Fruit fly (Drosophila melanogaster): ENCODE measurements around the gene spn-D.

The spn-D gene

dm6 chr3R:27160858-27161257, 4.7 kb upstream of the spn-D start, which contains the start of gene CG5909:
TSS of gene CG5909 (plus strand) at chr3R:27161158.
- TF ChIP-seq svp (GFP tag) (peak; percentile 62), CG32006 (GFP tag; optimal IDR thresholded peaks at IDR 0.05) (no peak)

dm6 chr3R:27162824-27163223, 2.7 kb upstream of the spn-D start, which contains the start of gene ppk31:
TSS of gene ppk31 (plus strand) at chr3R:27163124.
- TF ChIP-seq vri (GFP tag; optimal IDR thresholded peaks at IDR 0.05) (no peak), Ets21C (GFP tag; optimal IDR thresholded peaks at IDR 0.05) (no peak)

- peak; percentile 89 for TF ChIP-seq Lpt (GFP tag; optimal IDR thresholded peaks at IDR 0.05)
- TF ChIP-seq vri (GFP tag; optimal IDR thresholded peaks at IDR 0.05), result no peak
- TF ChIP-seq Blimp-1 (GFP tag; optimal IDR thresholded peaks at IDR 0.05), result no peak
- TF ChIP-seq esn (GFP tag; optimal IDR thresholded peaks at IDR 0.05), result no peak
- peak; percentile 64 for TF ChIP-seq dsx (GFP tag; optimal IDR thresholded peaks at IDR 0.05; ENCODE audit: poor library complexity, severe bottlenecking)
- peak; percentile 78 for TF ChIP-seq CG11294 (GFP tag; IDR thresholded peaks at IDR 0.05)
- no peak for TF ChIP-seq CG8632 (GFP tag; optimal IDR thresholded peaks at IDR 0.05)
- TF ChIP-seq Hr39 (GFP tag; optimal IDR thresholded peaks at IDR 0.05), result no peak
- TF ChIP-seq dac (GFP tag; optimal IDR thresholded peaks at IDR 0.05), result peak; percentile 84
- TF ChIP-seq svp (GFP tag), result peak; percentile 19
- TF ChIP-seq Eip93F (GFP tag; optimal IDR thresholded peaks at IDR 0.05), result no peak
- TF ChIP-seq CG11902 (GFP tag; optimal IDR thresholded peaks at IDR 0.05), result no peak
- peak; percentile 68 for TF ChIP-seq CG10631 (GFP tag; optimal IDR thresholded peaks at IDR 0.05)
- TF ChIP-seq Sox15 (GFP tag; optimal IDR thresholded peaks at IDR 0.05), result no peak
- TF ChIP-seq CG10669 (GFP tag; optimal IDR thresholded peaks at IDR 0.05), result peak; percentile 47
- TF ChIP-seq lz (GFP tag; optimal IDR thresholded peaks at IDR 0.05), result no peak
- peak; percentile 57 for TF ChIP-seq Sox14 (GFP tag; optimal IDR thresholded peaks at IDR 0.05)
- TF ChIP-seq OdsH (GFP tag; optimal IDR thresholded peaks at IDR 0.05), result peak; percentile 63
- TF ChIP-seq CG16779 (tag; optimal IDR thresholded peaks at IDR 0.05), result peak; percentile 20
- peak; percentile 54 for TF ChIP-seq net (GFP tag; optimal IDR thresholded peaks at IDR 0.05)
- no peak for TF ChIP-seq Sox102F (GFP tag; optimal IDR thresholded peaks at IDR 0.05)
- TF ChIP-seq Smox (GFP tag; optimal IDR thresholded peaks at IDR 0.05), result no peak
- TF ChIP-seq Ets21C (GFP tag; optimal IDR thresholded peaks at IDR 0.05), result no peak
- TF ChIP-seq CG3919 (GFP tag; optimal IDR thresholded peaks at IDR 0.05), result peak; percentile 79
- peak; percentile 54 for TF ChIP-seq spab (GFP tag; optimal IDR thresholded peaks at IDR 0.05)
- no peak for TF ChIP-seq CG6854 (GFP tag; optimal IDR thresholded peaks at IDR 0.05)
- TF ChIP-seq CG8119 (GFP tag; IDR thresholded peaks at IDR 0.05), result peak; percentile 95
- peak; percentile 80 for TF ChIP-seq achi (GFP tag; optimal IDR thresholded peaks at IDR 0.05)
- TF ChIP-seq Ets96B (tag; optimal IDR thresholded peaks at IDR 0.05), result peak; percentile 63
- TF ChIP-seq CG15336 (GFP tag; IDR thresholded peaks at IDR 0.05), result peak; percentile 94
- peak; percentile 89 for TF ChIP-seq CG6163 (GFP tag; IDR thresholded peaks at IDR 0.05)
- TF ChIP-seq Hr4 (GFP tag; optimal IDR thresholded peaks at IDR 0.05), result peak; percentile 90
- TF ChIP-seq CG7368 (GFP tag; optimal IDR thresholded peaks at IDR 0.05), result no peak
- peak; percentile 54 to 91 for TF ChIP-seq ss (GFP tag; optimal IDR thresholded peaks at IDR 0.05)
- peak; percentile 66 for TF ChIP-seq CG6808 (GFP tag; optimal IDR thresholded peaks at IDR 0.05)
- peak; percentile 36 for TF ChIP-seq fd59A (GFP tag; optimal IDR thresholded peaks at IDR 0.05)
- peak; percentile 22 for TF ChIP-seq CG1621 (tag; optimal IDR thresholded peaks at IDR 0.05)
- peak; percentile 9 for TF ChIP-seq Hr38 (GFP tag; optimal IDR thresholded peaks at IDR 0.05)
- TF ChIP-seq CG31627 (GFP tag; optimal IDR thresholded peaks at IDR 0.05), result no peak
- TF ChIP-seq salr (GFP tag; optimal IDR thresholded peaks at IDR 0.05), result peak in 1 of 2 experiments; percentile 74
- peak; percentile 84 for TF ChIP-seq CG4318 (GFP tag; optimal IDR thresholded peaks at IDR 0.05)
- TF ChIP-seq cyc (GFP tag; optimal IDR thresholded peaks at IDR 0.05), result no peak
- peak; percentile 70 for TF ChIP-seq pdm3 (GFP tag; optimal IDR thresholded peaks at IDR 0.05)
- peak; percentile 39 for TF ChIP-seq CG9139 (GFP tag; optimal IDR thresholded peaks at IDR 0.05)
- TF ChIP-seq CG32006 (GFP tag; optimal IDR thresholded peaks at IDR 0.05), result peak; percentile 92
- peak; percentile 57 for TF ChIP-seq CG11762 (GFP tag; optimal IDR thresholded peaks at IDR 0.05; ENCODE audit: insufficient read depth)
- TF ChIP-seq CG3032 (tag; optimal IDR thresholded peaks at IDR 0.05), result peak; percentile 62
These were observed 1.8 kb downstream of the spn-D start for dm6 chr3R:27167350-27167749.

Measured in whole organism, prepupa.